Worm (Caenorhabditis elegans) whole organism, L3 larva: ENCODE measurements around the gene mpst-3.

Experiments
- ama-1 ChIP-seq: fragments of 150-350 bp; optimal IDR thresholded peaks from 2 replicates; lab custom pipeline; 2018
- ceh-82 ChIP-seq: fragments of 150-350 bp; optimal IDR thresholded peaks from 2 replicates; lab custom pipeline; 2014; ENCODE audit warnings: missing biosample characterization, missing genetic modification characterization
- egl-27 ChIP-seq: sonication (generic microtip); optimal IDR thresholded peaks from 4 replicates; lab custom pipeline; 2017; ENCODE audit warnings: missing biosample characterization, missing genetic modification reagents, missing genetic modification characterization
- fos-1 ChIP-seq: fragments of 150-350 bp; optimal IDR thresholded peaks from 2 replicates; lab custom pipeline; 2014; ENCODE audit warnings: missing biosample characterization, missing genetic modification characterization
- nhr-11 ChIP-seq: fragments of 150-350 bp; optimal IDR thresholded peaks from 2 replicates; lab custom pipeline; 2014; ENCODE audit warnings: missing biosample characterization, missing genetic modification characterization
- nhr-76 ChIP-seq: fragments of 150-350 bp; sonication (generic microtip); optimal IDR thresholded peaks from 5 replicates; lab custom pipeline; 2014; ENCODE audit warnings: missing biosample characterization, missing genetic modification characterization
- unc-39 ChIP-seq: sonication (generic microtip); optimal IDR thresholded peaks from 4 replicates; lab custom pipeline; 2017; ENCODE audit warnings: missing biosample characterization, missing genetic modification characterization
- unc-62 ChIP-seq: fragments of 150-350 bp; sonication (generic microtip); optimal IDR thresholded peaks from 4 replicates; lab custom pipeline; 2014; ENCODE audit warnings: missing biosample characterization, missing genetic modification reagents, missing genetic modification characterization
- ztf-11 ChIP-seq: fragments of 150-350 bp; optimal IDR thresholded peaks from 2 replicates; lab custom pipeline; 2014; ENCODE audit warnings: missing biosample characterization, missing genetic modification characterization

ce11 chrV:14933450-14934218, 38.2 kb downstream of the mpst-3 start:
- TF ChIP-seq ceh-82 (tag; lab: Kevin White, UChicago) (no peak), nhr-11 (tag; lab: Kevin White, UChicago) (no peak), nhr-76 (no peak), ama-1 (lab: Kevin White, UChicago) (no peak), fos-1 (no peak), unc-62 (no peak), ztf-11 (tag; lab: Kevin White, UChicago) (no peak), unc-39 (tag; lab: Kevin White, UChicago) (no peak), egl-27 (tag; lab: Kevin White, UChicago) (no peak)
